Fruit fly (Drosophila melanogaster) whole organism, wandering third instar larva: ENCODE data around the gene Tnpo-SR.

Experiments used
- Abd-B ChIP-seq: fragments of >200 bp; optimal IDR thresholded peaks from 2 replicates; lab custom pipeline; 2017; ENCODE audit warnings: missing biosample characterization, missing genetic modification characterization
- CG32264 ChIP-seq: fragments of 200-800 bp; sonication (Bioruptor generic); optimal IDR thresholded peaks from 2 replicates; lab custom pipeline; 2016; ENCODE audit warnings: missing biosample characterization, missing genetic modification characterization
- CG9705 ChIP-seq: fragments of 200-800 bp; sonication (Bioruptor generic); optimal IDR thresholded peaks from 2 replicates; lab custom pipeline; 2018; ENCODE audit warnings: missing biosample characterization, mild to moderate bottlenecking, missing genetic modification characterization
- CrebA ChIP-seq: fragments of 200-800 bp; sonication (Bioruptor generic); optimal IDR thresholded peaks from 2 replicates; lab custom pipeline; 2016; ENCODE audit warnings: missing biosample characterization, mild to moderate bottlenecking, missing genetic modification characterization, borderline replicate concordance
- Dfd ChIP-seq: fragments of >200 bp; optimal IDR thresholded peaks from 2 replicates; lab custom pipeline; 2017; ENCODE audit warnings: missing biosample characterization, missing genetic modification characterization
- Dif ChIP-seq: fragments of 200-275, 200-300 bp; sonication (Bioruptor generic); optimal IDR thresholded peaks from 2 replicates; lab custom pipeline; 2018; ENCODE audit warnings: missing biosample characterization, missing genetic modification characterization; ENCODE audit not compliant: partially characterized antibody
- GATAd ChIP-seq: sonication (Bioruptor generic); optimal IDR thresholded peaks from 2 replicates; lab custom pipeline; 2016; ENCODE audit warnings: missing biosample characterization, missing genetic modification characterization
- HLH106 ChIP-seq: fragments of 200-800 bp; optimal IDR thresholded peaks from 3 replicates; lab custom pipeline; 2019; ENCODE audit warnings: missing biosample characterization, mild to moderate bottlenecking, missing genetic modification characterization, moderate library complexity
- Hnf4 ChIP-seq: fragments of 200-800 bp; sonication (Bioruptor generic); optimal IDR thresholded peaks from 2 replicates; lab custom pipeline; 2016; ENCODE audit warnings: missing biosample characterization, mild to moderate bottlenecking, missing genetic modification characterization
- Hr78 ChIP-seq: fragments of >200 bp; optimal IDR thresholded peaks from 2 replicates; lab custom pipeline; 2017; ENCODE audit warnings: missing biosample characterization, missing genetic modification characterization
- Hr83 ChIP-seq: fragments of 200-300 bp; sonication (Bioruptor generic); optimal IDR thresholded peaks from 2 replicates; lab custom pipeline; 2016; ENCODE audit warnings: missing biosample characterization, mild to moderate bottlenecking, missing genetic modification characterization, moderate library complexity; ENCODE audit not compliant: poor library complexity, severe bottlenecking
- Jra ChIP-seq: sonication (Bioruptor generic); optimal IDR thresholded peaks from 2 replicates; lab custom pipeline; 2016; ENCODE audit warnings: missing biosample characterization, missing genetic modification characterization
- Mio ChIP-seq: sonication (Bioruptor generic); optimal IDR thresholded peaks from 2 replicates; lab custom pipeline; 2016; ENCODE audit warnings: missing biosample characterization, missing genetic modification characterization
- Myc ChIP-seq: fragments of >200 bp; optimal IDR thresholded peaks from 2 replicates; lab custom pipeline; 2017
- N ChIP-seq: fragments of >200 bp; optimal IDR thresholded peaks from 2 replicates; lab custom pipeline; 2018; ENCODE audit warnings: missing biosample characterization, missing external identifiers, missing genetic modification characterization
- OdsH ChIP-seq: fragments of 200-800 bp; sonication (Bioruptor generic); optimal IDR thresholded peaks from 2 replicates; lab custom pipeline; 2016; ENCODE audit warnings: missing biosample characterization, mild to moderate bottlenecking, missing genetic modification characterization
- Rel ChIP-seq, 2 experiments: fragments of 200-800 bp; sonication (Bioruptor generic) in 1 of 2; optimal IDR thresholded peaks; 2 replicates in 1 of 2; 3 replicates in 1 of 2; lab custom pipeline; 2016 to 2019; ENCODE audit warnings: mild to moderate bottlenecking in 2 of 2, missing biosample characterization in 2 of 2, missing genetic modification characterization in 2 of 2, moderate library complexity in 1 of 2
- Sp1 ChIP-seq: fragments of 200-800 bp; sonication (Bioruptor generic); optimal IDR thresholded peaks from 3 replicates; lab custom pipeline; 2019; ENCODE audit warnings: missing biosample characterization, mild to moderate bottlenecking, missing genetic modification characterization, moderate library complexity
- Vsx2 ChIP-seq: fragments of 200-300, 225-300 bp; sonication (Bioruptor generic); optimal IDR thresholded peaks from 2 replicates; lab custom pipeline; 2018; ENCODE audit warnings: missing biosample characterization, missing genetic modification characterization; ENCODE audit not compliant: partially characterized antibody
- br ChIP-seq: fragments of 200-800 bp; sonication (Bioruptor generic); optimal IDR thresholded peaks from 2 replicates; lab custom pipeline; 2016; ENCODE audit warnings: missing biosample characterization, missing genetic modification characterization
- brk ChIP-seq: fragments of 200-800 bp; sonication (Bioruptor generic); optimal IDR thresholded peaks from 2 replicates; lab custom pipeline; 2016; ENCODE audit warnings: missing biosample characterization, mild to moderate bottlenecking, missing genetic modification characterization
- dl ChIP-seq, 2 experiments: fragments of 175-275, 200-275 bp in 1 of 2; fragments of 200-275 bp in 1 of 2; sonication (Bioruptor generic); optimal IDR thresholded peaks; lab custom pipeline; 2018; ENCODE audit warnings: mild to moderate bottlenecking in 2 of 2, missing biosample characterization in 2 of 2, missing genetic modification characterization in 2 of 2, moderate library complexity in 2 of 2; ENCODE audit not compliant: partially characterized antibody in 2 of 2, insufficient read depth in 1 of 2
- dmrt93B ChIP-seq: fragments of 200-800 bp; sonication (Bioruptor generic); optimal IDR thresholded peaks from 2 replicates; lab custom pipeline; 2018; ENCODE audit warnings: missing biosample characterization, mild to moderate bottlenecking, missing genetic modification characterization
- dsf ChIP-seq: sonication (Bioruptor generic); optimal IDR thresholded peaks from 2 replicates; lab custom pipeline; 2016; ENCODE audit warnings: missing biosample characterization, missing genetic modification characterization, borderline replicate concordance
- ey ChIP-seq: fragments of 200-800 bp; sonication (Bioruptor generic); optimal IDR thresholded peaks from 2 replicates; lab custom pipeline; 2016; ENCODE audit warnings: missing biosample characterization, missing genetic modification characterization
- foxo ChIP-seq, 2 experiments: fragments of 200-800 bp; sonication (Bioruptor generic); optimal IDR thresholded peaks; 2 replicates in 1 of 2; 3 replicates in 1 of 2; lab custom pipeline; 2016 to 2017; ENCODE audit warnings: missing biosample characterization in 2 of 2, missing genetic modification characterization in 2 of 2
- fru ChIP-seq: fragments of 200-800 bp; sonication (Bioruptor generic); optimal IDR thresholded peaks from 3 replicates; lab custom pipeline; 2016; ENCODE audit warnings: missing biosample characterization, mild to moderate bottlenecking, missing genetic modification characterization
- h ChIP-seq: fragments of 200-800 bp; sonication (Bioruptor generic); optimal IDR thresholded peaks from 3 replicates; lab custom pipeline; 2016; ENCODE audit warnings: missing biosample characterization, mild to moderate bottlenecking, missing genetic modification characterization
- jim ChIP-seq: fragments of 175-275, 200-325 bp; sonication (Bioruptor generic); optimal IDR thresholded peaks from 2 replicates; lab custom pipeline; 2016; ENCODE audit warnings: missing biosample characterization, mild to moderate bottlenecking, missing genetic modification characterization
- lola ChIP-seq: fragments of >200 bp; optimal IDR thresholded peaks from 2 replicates; lab custom pipeline; 2017; ENCODE audit warnings: missing biosample characterization, missing genetic modification characterization
- pan ChIP-seq: fragments of >200 bp; optimal IDR thresholded peaks from 2 replicates; lab custom pipeline; 2017
- psq ChIP-seq: fragments of 200-800 bp; sonication (Bioruptor generic); optimal IDR thresholded peaks from 3 replicates; lab custom pipeline; 2017; ENCODE audit warnings: missing biosample characterization, mild to moderate bottlenecking, missing genetic modification characterization, moderate library complexity
- rgr ChIP-seq: fragments of 200-800 bp; sonication (Bioruptor generic); optimal IDR thresholded peaks from 3 replicates; lab custom pipeline; 2016; ENCODE audit warnings: missing biosample characterization, mild to moderate bottlenecking, missing genetic modification characterization
- sage ChIP-seq: fragments of 200-800 bp; sonication (Bioruptor generic); optimal IDR thresholded peaks from 2 replicates; lab custom pipeline; 2016; ENCODE audit warnings: missing biosample characterization, mild to moderate bottlenecking, missing genetic modification characterization
- sv ChIP-seq: fragments of 200-800 bp; sonication (Bioruptor generic); optimal IDR thresholded peaks from 3 replicates; lab custom pipeline; 2016; ENCODE audit warnings: missing biosample characterization, missing genetic modification characterization
- tai ChIP-seq: sonication (Bioruptor generic); optimal IDR thresholded peaks from 2 replicates; lab custom pipeline; 2016; ENCODE audit warnings: missing biosample characterization, missing genetic modification characterization
- usp ChIP-seq: fragments of >200 bp; optimal IDR thresholded peaks from 2 replicates; lab custom pipeline; 2017; ENCODE audit warnings: missing biosample characterization, missing genetic modification characterization
- woc ChIP-seq: sonication (Bioruptor generic); optimal IDR thresholded peaks from 2 replicates; lab custom pipeline; 2016; ENCODE audit warnings: missing biosample characterization, mild to moderate bottlenecking, missing genetic modification characterization

Tnpo-SR gene

DNA sequence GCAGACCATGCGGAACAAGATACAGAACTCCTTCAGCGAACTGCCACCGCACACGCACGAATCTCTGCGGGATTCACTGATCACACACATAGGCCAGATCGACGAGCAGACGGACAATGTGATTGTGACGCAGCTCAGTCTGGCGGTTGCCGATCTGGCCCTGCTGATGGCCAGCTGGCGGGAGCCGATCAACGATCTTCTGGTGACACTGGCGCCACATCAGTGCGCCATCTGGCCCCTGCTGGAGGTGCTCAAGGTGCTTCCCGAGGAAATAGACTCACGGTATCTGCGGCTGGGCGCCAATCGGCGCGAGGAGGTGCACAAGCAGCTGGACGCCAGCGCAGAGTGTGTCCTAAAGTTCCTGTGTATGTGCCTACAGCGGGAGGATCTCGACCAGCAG is 564 bp downstream of the Tnpo-SR start:
- TF ChIP-seq Rel (GFP tag; optimal IDR thresholded peaks at IDR 0.05; lab: Kevin White, UChicago) (no peak), Rel (tag; optimal IDR thresholded peaks at IDR 0.05; lab: Kevin White, UChicago) (no peak), lola (GFP tag; lab: Kevin White, UChicago) (no peak), sv (GFP tag; lab: Kevin White, UChicago) (no peak), fru (GFP tag; lab: Kevin White, UChicago) (no peak), N (no peak), dmrt93B (GFP tag; lab: Kevin White, UChicago) (no peak), usp (GFP tag; lab: Kevin White, UChicago) (no peak), jim (GFP tag; lab: Kevin White, UChicago) (no peak)
- TF ChIP-seq, all 38 proteins: peak for 0

DNA sequence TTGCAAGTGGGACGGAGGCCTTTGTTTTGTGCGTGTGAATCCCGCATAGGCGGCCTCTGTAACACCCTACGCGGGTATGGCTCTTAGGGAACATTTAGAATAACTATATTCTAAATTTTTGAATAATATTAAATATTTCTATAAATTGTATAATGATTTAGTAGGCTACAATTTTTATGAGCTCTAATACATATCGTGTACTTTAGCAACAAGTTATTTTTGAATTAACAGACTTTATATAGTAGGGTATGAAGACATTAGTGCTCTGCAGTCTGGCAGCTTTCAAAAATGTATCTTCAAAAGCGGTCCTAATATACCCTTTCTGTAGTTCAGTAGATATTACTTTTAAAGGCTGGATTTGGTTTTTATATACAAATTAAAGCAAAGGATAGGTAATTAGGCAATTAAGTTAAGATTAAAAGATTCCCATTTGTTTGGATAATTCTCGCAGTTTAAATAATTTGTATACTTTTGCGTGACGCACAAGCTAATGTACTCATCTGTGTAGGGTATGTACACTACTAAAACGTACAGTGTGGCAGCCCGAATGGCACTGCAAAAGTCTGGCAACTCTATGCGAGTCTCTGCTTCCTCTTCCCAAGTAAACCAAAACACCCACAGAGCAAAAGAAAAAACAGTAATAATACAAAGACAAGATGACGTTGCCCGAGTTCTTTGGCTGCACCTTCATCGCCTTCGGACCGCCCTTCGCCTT is 6.1 kb downstream of the Tnpo-SR start, which contains the start of the genes Snx21 and aph-1:
Gene Snx21, minus strand, starts transcription at position 7 of the 715 bp plus-strand sequence.
Gene aph-1, plus strand, starts transcription at position 575 of the 715 bp plus-strand sequence.
- TF ChIP-seq Hr83 (GFP tag; lab: Kevin White, UChicago), result peak; percentile 66
- TF ChIP-seq sage (GFP tag; lab: Kevin White, UChicago), result no peak
- TF ChIP-seq dmrt93B (GFP tag; lab: Kevin White, UChicago), result peak; percentile 82
- peak; percentile 91 for TF ChIP-seq rgr (GFP tag; lab: Kevin White, UChicago)
- TF ChIP-seq Hr78 (GFP tag; lab: Kevin White, UChicago), result no peak
- TF ChIP-seq foxo (GFP tag; optimal IDR thresholded peaks at IDR 0.05; lab: Kevin White, UChicago), result peak in 1 of 2 experiments; percentile 93
- TF ChIP-seq Hnf4 (GFP tag; lab: Kevin White, UChicago), result peak; percentile 87
- TF ChIP-seq GATAd (GFP tag; lab: Kevin White, UChicago), result no peak
- no peak for TF ChIP-seq lola (GFP tag; lab: Kevin White, UChicago)
- TF ChIP-seq CG9705 (GFP tag; lab: Kevin White, UChicago), result peak; percentile 89
- peak; percentile 16 for TF ChIP-seq jim (GFP tag; lab: Kevin White, UChicago)
- TF ChIP-seq Jra (GFP tag; lab: Kevin White, UChicago), result peak; percentile 69
- no peak for TF ChIP-seq Abd-B (GFP tag; lab: Kevin White, UChicago)
- no peak for TF ChIP-seq Dif (GFP tag; lab: Kevin White, UChicago)
- TF ChIP-seq usp (GFP tag; lab: Kevin White, UChicago), result no peak
- TF ChIP-seq CG32264 (GFP tag; lab: Kevin White, UChicago), result peak; percentile 66
- TF ChIP-seq woc, result peak; percentile 98
- TF ChIP-seq tai (GFP tag; lab: Kevin White, UChicago), result no peak
- TF ChIP-seq HLH106 (tag; lab: Kevin White, UChicago), result peak; percentile 94
- TF ChIP-seq Mio (GFP tag; lab: Kevin White, UChicago), result peak; percentile 56
- TF ChIP-seq Myc (lab: Kevin White, UChicago), result peak; percentile 34
- peak; percentile 90 for TF ChIP-seq fru (GFP tag; lab: Kevin White, UChicago)
- no peak for TF ChIP-seq Dfd
- TF ChIP-seq pan (lab: Kevin White, UChicago), result no peak
- peak; percentile 85 for TF ChIP-seq psq (GFP tag; lab: Kevin White, UChicago)
- TF ChIP-seq brk (GFP tag; lab: Kevin White, UChicago), result no peak
- peak; percentile 83 for TF ChIP-seq sv (GFP tag; lab: Kevin White, UChicago)
- peak; percentile 67 for TF ChIP-seq dsf (GFP tag; lab: Kevin White, UChicago)
- TF ChIP-seq ey (GFP tag; lab: Kevin White, UChicago), result peak; percentile 90
- no peak for TF ChIP-seq dl (GFP tag; optimal IDR thresholded peaks at IDR 0.05; lab: Kevin White, UChicago; ENCODE audit: insufficient read depth in 1 of 2, partially characterized antibody in 2 of 2)
- TF ChIP-seq CrebA (GFP tag; lab: Kevin White, UChicago), result no peak
- no peak for TF ChIP-seq N
- peak; percentile 93 for TF ChIP-seq Sp1 (GFP tag; lab: Kevin White, UChicago)
- TF ChIP-seq Rel (GFP tag; optimal IDR thresholded peaks at IDR 0.05; lab: Kevin White, UChicago), result peak; percentile 91
- TF ChIP-seq Rel (tag; optimal IDR thresholded peaks at IDR 0.05; lab: Kevin White, UChicago), result peak; percentile 89
- no peak for TF ChIP-seq Vsx2 (GFP tag; lab: Kevin White, UChicago)
- TF ChIP-seq br (GFP tag; lab: Kevin White, UChicago), result peak; percentile 87
- TF ChIP-seq h (GFP tag; lab: Kevin White, UChicago), result peak; percentile 88
- TF ChIP-seq OdsH (GFP tag; lab: Kevin White, UChicago), result peak; percentile 89
